Worm (Caenorhabditis elegans) whole organism, L4 larva: ENCODE data around the gene W04B5.6.
"Not testable (repeated sequence)": the region's sequence is repeated elsewhere in the genome, so short reads cannot be mapped to it uniquely, and the experiment has no call there.

Experiments
- D1046.2 ChIP-seq: fragments of 200-800 bp; sonication (Bioruptor generic); IDR thresholded peaks from 2 replicates; pipeline ENCODE4 v1.3.6; 2022; ENCODE audit warnings: missing genetic modification characterization, missing compliant biosample characterization
- ces-1 ChIP-seq: fragments of 150-350 bp; sonication (generic microtip); optimal IDR thresholded peaks from 4 replicates; lab custom pipeline; 2014; ENCODE audit warnings: missing biosample characterization, missing genetic modification reagents, missing genetic modification characterization
- jun-1 ChIP-seq: fragments of 150-350 bp; optimal IDR thresholded peaks from 2 replicates; lab custom pipeline; 2014; ENCODE audit warnings: missing biosample characterization, missing genetic modification reagents, missing genetic modification characterization
- madf-9 ChIP-seq: fragments of 200-800 bp; sonication (Bioruptor generic); conservative IDR thresholded peaks from 2 replicates; pipeline ENCODE4 v1.3.6; 2022; ENCODE audit warnings: missing genetic modification reagents, missing genetic modification characterization, missing compliant biosample characterization
- mep-1 ChIP-seq: fragments of 150-350 bp; sonication (generic microtip); optimal IDR thresholded peaks from 3 replicates; lab custom pipeline; 2014; ENCODE audit warnings: missing biosample characterization, missing genetic modification characterization
- nhr-237 ChIP-seq: sonication (generic microtip); optimal IDR thresholded peaks from 2 replicates; lab custom pipeline; 2017; ENCODE audit warnings: missing biosample characterization, missing genetic modification characterization
- unc-62 ChIP-seq, 3 experiments: fragments of 150-350 bp in 1 of 3; sonication (generic microtip); optimal IDR thresholded peaks in 2 of 3; peaks in 1 of 3; 1 replicate in 1 of 3; 2 replicates in 2 of 3; lab custom pipeline; 2014 to 2017; ENCODE audit warnings: missing biosample characterization in 3 of 3, missing genetic modification characterization in 3 of 3, missing genetic modification reagents in 3 of 3, missing genotype in 1 of 3

- TF ChIP-seq D1046.2; mep-1 (tag; lab: Kevin White, UChicago); nhr-237 (tag; lab: Kevin White, UChicago); jun-1 (tag; lab: Kevin White, UChicago); unc-62 (GFP tag; optimal IDR thresholded peaks at IDR 0.05 in 1 of 2; lab: Kevin White, UChicago); unc-62 (tag; optimal IDR thresholded peaks at IDR 0.05; lab: Kevin White, UChicago); madf-9 (GFP tag; lab: Robert Waterston, UW); ces-1 (GFP tag; lab: Kevin White, UChicago): not testable (repeated sequence)
Observed at ce11 chrIII:2458742-2459141, 23.5 kb upstream of the W04B5.6 start, which contains the start of gene E02H9.3.
